Fruit fly (Drosophila melanogaster) whole organism, embryonic: ENCODE results near the gene CG42445.
A peak's percentile ranks its signal among the peaks of the same experiment; 100 is the strongest.

Source experiments
- Ada2b ChIP-seq: fragments of 200-800 bp; sonication (Bioruptor generic); IDR thresholded peaks from 2 replicates; pipeline ENCODE4 v1.3.6; 2022; ENCODE audit warnings: missing biosample characterization, missing genetic modification characterization
- CG10431 ChIP-seq: fragments of 200-800 bp; sonication (Bioruptor generic); optimal IDR thresholded peaks from 3 replicates; lab custom pipeline; 2018; ENCODE audit warnings: missing biosample characterization, mild to moderate bottlenecking, missing genetic modification characterization
- CG12236 ChIP-seq: fragments of 200-800 bp; sonication (Bioruptor generic); optimal IDR thresholded peaks from 2 replicates; lab custom pipeline; 2016; ENCODE audit warnings: missing biosample characterization, missing genetic modification characterization
- CG12659 ChIP-seq: fragments of 200-800 bp; sonication (Bioruptor generic); optimal IDR thresholded peaks from 3 replicates; lab custom pipeline; 2017; ENCODE audit warnings: mild to moderate bottlenecking, missing biosample characterization, missing genetic modification reagents, missing genetic modification characterization
- CG13287 ChIP-seq: fragments of 200-800 bp; sonication (Bioruptor generic); IDR thresholded peaks from 2 replicates; pipeline ENCODE4 v1.3.6; 2022; ENCODE audit warnings: missing biosample characterization, missing genetic modification characterization; ENCODE audit not compliant: partially characterized antibody
- CG16813 ChIP-seq: fragments of 200-800 bp; sonication (Bioruptor generic); IDR thresholded peaks from 3 replicates; pipeline ENCODE4 v1.3.6; 2022; ENCODE audit warnings: missing biosample characterization, missing genetic modification characterization; ENCODE audit not compliant: partially characterized antibody
- CG18764 ChIP-seq: fragments of 200-800 bp; sonication (Bioruptor generic); optimal IDR thresholded peaks from 3 replicates; lab custom pipeline; 2016; ENCODE audit warnings: missing biosample characterization, missing genetic modification characterization
- CG3163 ChIP-seq: fragments of 200-800 bp; sonication (Bioruptor generic); optimal IDR thresholded peaks from 3 replicates; lab custom pipeline; 2016; ENCODE audit warnings: missing biosample characterization, missing genetic modification characterization
- CG32772 ChIP-seq: fragments of 200-800 bp; sonication (Bioruptor generic); IDR thresholded peaks from 2 replicates; pipeline ENCODE4 v1.3.6; 2022; ENCODE audit warnings: missing biosample characterization, missing genetic modification characterization
- CG33213 ChIP-seq: fragments of 200-800 bp; sonication (Bioruptor generic); optimal IDR thresholded peaks from 3 replicates; lab custom pipeline; 2016; ENCODE audit warnings: missing biosample characterization, missing genetic modification characterization
- CG3726 ChIP-seq: fragments of 200-800 bp; sonication (Bioruptor generic); IDR thresholded peaks from 3 replicates; pipeline ENCODE4, ENCODE4 v1.3.6; 2022; ENCODE audit warnings: missing biosample characterization, missing genetic modification characterization
- CG3995 ChIP-seq: fragments of 200-800 bp; sonication (Bioruptor generic); optimal IDR thresholded peaks from 3 replicates; lab custom pipeline; 2016; ENCODE audit warnings: missing biosample characterization, missing genetic modification characterization
- CG6689 ChIP-seq: fragments of 200-800 bp; sonication (Bioruptor generic); IDR thresholded peaks from 2 replicates; pipeline ENCODE4 v1.3.6; 2022; ENCODE audit warnings: missing biosample characterization, missing genetic modification characterization
- CG6791 ChIP-seq: fragments of 200-800 bp; sonication (Bioruptor generic); IDR thresholded peaks from 3 replicates; pipeline ENCODE4 v1.3.6; 2022; ENCODE audit warnings: missing biosample characterization, missing genetic modification characterization; ENCODE audit not compliant: partially characterized antibody
- CG7372 ChIP-seq: fragments of 200-800 bp; sonication (Bioruptor generic); IDR thresholded peaks from 2 replicates; pipeline ENCODE4 v1.3.6; 2022; ENCODE audit warnings: missing biosample characterization, missing genetic modification characterization
- CG7556 ChIP-seq: fragments of 200-800 bp; sonication (Bioruptor generic); optimal IDR thresholded peaks from 2 replicates; lab custom pipeline; 2017; ENCODE audit warnings: missing biosample characterization, mild to moderate bottlenecking, missing genetic modification characterization
- CG7786 ChIP-seq: fragments of 200-800 bp; sonication (Bioruptor generic); optimal IDR thresholded peaks from 2 replicates; lab custom pipeline; 2016; ENCODE audit warnings: missing biosample characterization, missing genetic modification characterization
- CG8944 ChIP-seq: fragments of 200-800 bp; sonication (Bioruptor generic); optimal IDR thresholded peaks from 3 replicates; lab custom pipeline; 2016; ENCODE audit warnings: missing biosample characterization, missing genetic modification characterization
- CG9932 ChIP-seq: fragments of 200-800 bp; sonication (Bioruptor generic); IDR thresholded peaks from 2 replicates; pipeline ENCODE4 v1.3.6; 2022; ENCODE audit warnings: missing biosample characterization, missing genetic modification characterization
- CHES-1-like ChIP-seq: fragments of 200-800 bp; sonication (Bioruptor generic); optimal IDR thresholded peaks from 2 replicates; lab custom pipeline; 2016; ENCODE audit warnings: missing biosample characterization, missing genetic modification characterization
- D19A ChIP-seq: fragments of 200-800 bp; optimal IDR thresholded peaks from 3 replicates; lab custom pipeline; 2019; ENCODE audit warnings: missing biosample characterization, mild to moderate bottlenecking, missing genetic modification characterization, moderate library complexity
- Ets97D ChIP-seq: fragments of 200-800 bp; sonication (Bioruptor generic); optimal IDR thresholded peaks from 3 replicates; lab custom pipeline; 2016; ENCODE audit warnings: missing biosample characterization, missing genetic modification characterization
- HLH54F ChIP-seq: fragments of 200-800 bp; sonication (Bioruptor generic); optimal IDR thresholded peaks from 3 replicates; lab custom pipeline; 2016; ENCODE audit warnings: missing biosample characterization, missing genetic modification characterization
- Meics ChIP-seq: fragments of 200-800 bp; sonication (Bioruptor generic); optimal IDR thresholded peaks from 2 replicates; lab custom pipeline; 2017; ENCODE audit warnings: missing biosample characterization, mild to moderate bottlenecking, missing genetic modification characterization
- Nf-YB ChIP-seq: fragments of 200-800 bp; sonication (Bioruptor generic); optimal IDR thresholded peaks from 3 replicates; lab custom pipeline; 2019; ENCODE audit warnings: missing biosample characterization, mild to moderate bottlenecking, missing genetic modification characterization, moderate library complexity
- Pdp1 ChIP-seq, 2 experiments: fragments of 200-800 bp; sonication (Bioruptor generic); optimal IDR thresholded peaks; 3 replicates each; lab custom pipeline; 2016; ENCODE audit warnings: missing biosample characterization in 2 of 2, missing genetic modification characterization in 2 of 2, mild to moderate bottlenecking in 1 of 2, moderate library complexity in 1 of 2
- Side ChIP-seq: fragments of 200-800 bp; sonication (Bioruptor generic); optimal IDR thresholded peaks from 2 replicates; lab custom pipeline; 2016; ENCODE audit warnings: missing biosample characterization, missing genetic modification characterization
- Tbp ChIP-seq: fragments of >200 bp; optimal IDR thresholded peaks from 2 replicates; lab custom pipeline; 2018; ENCODE audit warnings: missing biosample characterization, missing genetic modification characterization
- Trl ChIP-seq, 3 experiments: fragments of >200 bp in 2 of 3; fragments of 200-800 bp in 1 of 3; sonication (Bioruptor generic) in 1 of 3; optimal IDR thresholded peaks; 2 replicates in 1 of 3; 3 replicates in 2 of 3; lab custom pipeline; 2016 to 2017; ENCODE audit warnings: missing biosample characterization in 1 of 3, missing genetic modification characterization in 1 of 3
- Vsx1 ChIP-seq: fragments of 200-800 bp; sonication (Bioruptor generic); optimal IDR thresholded peaks from 2 replicates; lab custom pipeline; 2017; ENCODE audit warnings: missing biosample characterization, mild to moderate bottlenecking, missing genetic modification characterization, missing genetic modification reagents
- Xrp1 ChIP-seq: fragments of 200-800 bp; sonication (Bioruptor generic); IDR thresholded peaks from 2 replicates; pipeline ENCODE4 v1.3.6; 2022; ENCODE audit warnings: missing biosample characterization, missing genetic modification characterization
- ac ChIP-seq: fragments of 200-800 bp; sonication (Bioruptor generic); optimal IDR thresholded peaks from 3 replicates; lab custom pipeline; 2017; ENCODE audit warnings: missing biosample characterization, mild to moderate bottlenecking, missing genetic modification characterization
- aop ChIP-seq: fragments of 200-800 bp; sonication (Bioruptor generic); IDR thresholded peaks from 2 replicates; pipeline ENCODE4 v1.3.6; 2022; ENCODE audit warnings: missing biosample characterization, missing genetic modification characterization
- az2 ChIP-seq: fragments of 200-800 bp; sonication (Bioruptor generic); optimal IDR thresholded peaks from 3 replicates; lab custom pipeline; 2016; ENCODE audit warnings: missing biosample characterization, missing genetic modification characterization
- bcd ChIP-seq: fragments of 200-800 bp; sonication (Bioruptor generic); optimal IDR thresholded peaks from 2 replicates; lab custom pipeline; 2017; ENCODE audit warnings: missing biosample characterization, mild to moderate bottlenecking, missing genetic modification characterization
- cas ChIP-seq: fragments of 200-800 bp; sonication (Bioruptor generic); IDR thresholded peaks from 2 replicates; pipeline ENCODE4 v1.3.6; 2022; ENCODE audit warnings: missing biosample characterization, missing genetic modification characterization
- caup ChIP-seq: fragments of 200-800 bp; sonication (Bioruptor generic); optimal IDR thresholded peaks from 3 replicates; lab custom pipeline; 2017; ENCODE audit warnings: missing biosample characterization, mild to moderate bottlenecking, missing genetic modification characterization, moderate library complexity; ENCODE audit not compliant: severe bottlenecking
- ems ChIP-seq: fragments of 200-800 bp; sonication (Bioruptor generic); optimal IDR thresholded peaks from 3 replicates; lab custom pipeline; 2016; ENCODE audit warnings: missing biosample characterization, missing genetic modification characterization
- exex ChIP-seq: fragments of 200-800 bp; sonication (Bioruptor generic); optimal IDR thresholded peaks from 4 replicates; lab custom pipeline; 2018; ENCODE audit warnings: missing biosample characterization, mild to moderate bottlenecking, missing genetic modification characterization, moderate library complexity
- ftz-f1 ChIP-seq: fragments of 200-800 bp; sonication (Bioruptor generic); optimal IDR thresholded peaks from 2 replicates; lab custom pipeline; 2016; ENCODE audit warnings: missing biosample characterization, missing genetic modification characterization
- gfzf ChIP-seq: fragments of 200-800 bp; sonication (Bioruptor generic); optimal IDR thresholded peaks from 2 replicates; lab custom pipeline; 2016; ENCODE audit warnings: missing biosample characterization, mild to moderate bottlenecking, missing genetic modification characterization, moderate library complexity
- hkb ChIP-seq, 2 experiments: fragments of 200-800 bp in 1 of 2; fragments of >200 bp in 1 of 2; sonication (Bioruptor generic) in 1 of 2; IDR thresholded peaks in 1 of 2; optimal IDR thresholded peaks in 1 of 2; 2 replicates each; pipeline versions ENCODE4 v1.3.6 to Lab custom; 2017 to 2022; ENCODE audit warnings: missing biosample characterization in 1 of 2, missing genetic modification characterization in 1 of 2
- odd ChIP-seq: fragments of 200-800 bp; sonication (Bioruptor generic); optimal IDR thresholded peaks from 2 replicates; lab custom pipeline; 2017; ENCODE audit warnings: missing biosample characterization, mild to moderate bottlenecking, missing genetic modification characterization
- pita ChIP-seq: fragments of 200-800 bp; sonication (Bioruptor generic); optimal IDR thresholded peaks from 2 replicates; lab custom pipeline; 2017; ENCODE audit warnings: missing biosample characterization, mild to moderate bottlenecking, missing genetic modification characterization
- psq ChIP-seq: fragments of 200-800 bp; sonication (Bioruptor generic); optimal IDR thresholded peaks from 2 replicates; lab custom pipeline; 2017; ENCODE audit warnings: missing biosample characterization, missing genetic modification characterization
- sd ChIP-seq: fragments of 200-800 bp; sonication (Bioruptor generic); optimal IDR thresholded peaks from 3 replicates; lab custom pipeline; 2018; ENCODE audit warnings: missing biosample characterization, mild to moderate bottlenecking, missing genetic modification characterization, moderate library complexity
- sim ChIP-seq: fragments of 200-800 bp; sonication (Bioruptor generic); IDR thresholded peaks from 2 replicates; pipeline ENCODE4 v1.3.6; 2022; ENCODE audit warnings: missing biosample characterization, missing genetic modification characterization
- slou ChIP-seq: fragments of 200-800 bp; sonication (Bioruptor generic); optimal IDR thresholded peaks from 3 replicates; lab custom pipeline; 2016; ENCODE audit warnings: missing biosample characterization, missing genetic modification characterization
- sr ChIP-seq: fragments of 200-800 bp; sonication (Bioruptor generic); IDR thresholded peaks from 3 replicates; pipeline ENCODE4 v1.3.6; 2022; ENCODE audit warnings: missing biosample characterization, missing genetic modification characterization
- tup ChIP-seq: fragments of 200-800 bp; sonication (Bioruptor generic); optimal IDR thresholded peaks from 2 replicates; lab custom pipeline; 2016; ENCODE audit warnings: missing biosample characterization, mild to moderate bottlenecking, missing genetic modification characterization, moderate library complexity
- vfl ChIP-seq: fragments of 200-800 bp; sonication (Bioruptor generic); optimal IDR thresholded peaks from 2 replicates; lab custom pipeline; 2016; ENCODE audit warnings: missing biosample characterization, missing genetic modification characterization

The CG42445 gene

DNA sequence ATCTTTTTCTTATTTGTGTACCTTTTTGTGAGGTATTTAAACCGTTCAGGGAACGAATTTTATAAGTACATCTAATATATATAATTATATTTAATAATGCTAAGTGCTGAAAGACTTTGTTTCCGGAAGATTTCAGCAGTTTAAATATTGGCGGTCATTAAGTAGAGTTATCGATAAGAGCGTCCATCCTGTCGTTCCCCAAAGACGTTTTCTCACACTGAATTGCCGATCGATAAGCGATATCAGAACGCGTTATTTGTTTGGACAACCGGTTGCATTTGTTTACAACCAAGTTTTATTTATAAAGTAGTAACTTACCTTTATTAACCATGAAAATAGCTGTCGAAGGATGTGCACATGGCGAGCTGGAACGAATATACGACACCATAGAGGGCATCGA lies 37.1 kb downstream of the CG42445 start, which contains the start of gene ldbr (continued):
- no peak for TF ChIP-seq HLH54F (GFP tag; lab: Kevin White, UChicago)
- peak in 1 of 2 experiments; percentile 21 for TF ChIP-seq Pdp1 (GFP tag; optimal IDR thresholded peaks at IDR 0.05; lab: Kevin White, UChicago)
- TF ChIP-seq CG13287 (GFP tag; lab: Robert Waterston, UW) = peak; percentile 61
- no peak for TF ChIP-seq odd (GFP tag; lab: Kevin White, UChicago)
- no peak for TF ChIP-seq D19A
- peak; percentile 40 for TF ChIP-seq CG12659 (GFP tag; lab: Kevin White, UChicago)
- TF ChIP-seq CG33213 (GFP tag; lab: Kevin White, UChicago) = no peak
- TF ChIP-seq Trl (optimal IDR thresholded peaks at IDR 0.05; lab: Kevin White, UChicago) = no peak
- no peak for TF ChIP-seq Trl (GFP tag; optimal IDR thresholded peaks at IDR 0.05; lab: Kevin White, UChicago)
- TF ChIP-seq caup (GFP tag; lab: Kevin White, UChicago) = peak; percentile 15
- TF ChIP-seq slou (GFP tag; lab: Kevin White, UChicago) = no peak
- no peak for TF ChIP-seq CG3726 (GFP tag; lab: Robert Waterston, UW)
- no peak for TF ChIP-seq ac (GFP tag; lab: Kevin White, UChicago)
- TF ChIP-seq gfzf = peak; percentile 40
- no peak for TF ChIP-seq exex (tag; lab: Kevin White, UChicago)
- no peak for TF ChIP-seq CG12236 (GFP tag; lab: Kevin White, UChicago)
- TF ChIP-seq az2 (GFP tag; lab: Kevin White, UChicago) = no peak
- no peak for TF ChIP-seq sr (GFP tag; lab: Robert Waterston, UW)
- no peak for TF ChIP-seq aop
- no peak for TF ChIP-seq Side (GFP tag; lab: Kevin White, UChicago)
- no peak for TF ChIP-seq Xrp1 (GFP tag; lab: Robert Waterston, UW)
- TF ChIP-seq CG7372 (GFP tag; lab: Robert Waterston, UW) = no peak
- peak; percentile 23 for TF ChIP-seq CG10431
- TF ChIP-seq CG3163 = no peak
- no peak for TF ChIP-seq ems (GFP tag; lab: Kevin White, UChicago)
- TF ChIP-seq CG7786 (GFP tag; lab: Kevin White, UChicago) = no peak
- no peak for TF ChIP-seq Vsx1
- no peak for TF ChIP-seq tup (GFP tag; lab: Kevin White, UChicago)
- no peak for TF ChIP-seq sim (GFP tag; lab: Robert Waterston, UW)
- no peak for TF ChIP-seq ftz-f1 (GFP tag; lab: Kevin White, UChicago)
- peak; percentile 57; the same call in 2 of the 3 replicates for TF ChIP-seq CG6791 (GFP tag; lab: Robert Waterston, UW)
- no peak for TF ChIP-seq CG9932 (GFP tag; lab: Robert Waterston, UW)
- no peak for TF ChIP-seq CG8944 (GFP tag; lab: Kevin White, UChicago)
- TF ChIP-seq vfl (GFP tag; lab: Kevin White, UChicago) = no peak
- TF ChIP-seq bcd = no peak
- no peak for TF ChIP-seq CHES-1-like
- no peak for TF ChIP-seq CG3995
- no peak for TF ChIP-seq CG7556 (GFP tag; lab: Kevin White, UChicago)
- no peak for TF ChIP-seq sd (tag; lab: Kevin White, UChicago)
- TF ChIP-seq psq (GFP tag; lab: Kevin White, UChicago) = no peak
- no peak for TF ChIP-seq CG32772
- peak; percentile 54; the same call in 2 of the 3 replicates for TF ChIP-seq CG16813 (GFP tag; lab: Robert Waterston, UW)
- TF ChIP-seq hkb (optimal IDR thresholded peaks at IDR 0.05; lab: Kevin White, UChicago) = no peak
- TF ChIP-seq hkb (GFP tag; IDR thresholded peaks at IDR 0.05; lab: Robert Waterston, UW) = peak; percentile 26; the same call in 1 of the 2 replicates
- no peak for TF ChIP-seq Tbp (GFP tag; lab: Kevin White, UChicago)
- TF ChIP-seq CG18764 (GFP tag; lab: Kevin White, UChicago) = no peak
- no peak for TF ChIP-seq Ada2b
- no peak for TF ChIP-seq pita
- no peak for TF ChIP-seq cas (GFP tag; lab: Robert Waterston, UW)
- TF ChIP-seq Nf-YB (GFP tag; lab: Kevin White, UChicago) = no peak
- no peak for TF ChIP-seq CG6689 (GFP tag; lab: Robert Waterston, UW)
- TF ChIP-seq Meics (GFP tag; lab: Kevin White, UChicago) = no peak
- peak; percentile 69 for TF ChIP-seq Ets97D (GFP tag; lab: Kevin White, UChicago)
